Worm (Caenorhabditis elegans) whole organism, midembryonic: Measurements from ENCODE around the gene Y46D2A.2.

ENCODE experiments used
- T22C8.4 ChIP-seq: fragments of 200-800 bp; sonication (Bioruptor generic); IDR thresholded peaks from 2 replicates; pipeline ENCODE4 v1.3.6; 2022; ENCODE audit warnings: missing genetic modification characterization, missing compliant biosample characterization
- cog-1 ChIP-seq: sonication (generic microtip); optimal IDR thresholded peaks from 2 replicates; lab custom pipeline; 2016; ENCODE audit warnings: missing genetic modification characterization, missing compliant biosample characterization
- flt-1 ChIP-seq: fragments of 200-800 bp; sonication (Bioruptor generic); IDR thresholded peaks from 2 replicates; pipeline ENCODE4 v1.3.6; 2022; ENCODE audit warnings: missing genetic modification characterization, missing compliant biosample characterization
- klf-2 ChIP-seq: fragments of 200-800 bp; sonication (Bioruptor generic); conservative IDR thresholded peaks from 2 replicates; pipeline ENCODE4 v1.3.6; 2022; ENCODE audit warnings: missing genetic modification reagents, missing genetic modification characterization, missing compliant biosample characterization
- med-1 ChIP-seq: sonication (generic microtip); optimal IDR thresholded peaks from 2 replicates; lab custom pipeline; 2017; ENCODE audit warnings: missing genetic modification characterization, mild to moderate bottlenecking, missing compliant biosample characterization, antibody characterized with exemption, missing genetic modification reagents; ENCODE audit not compliant: insufficient read depth
- ref-1 ChIP-seq: fragments of 200-800 bp; sonication (Bioruptor generic); conservative IDR thresholded peaks from 2 replicates; pipeline ENCODE4 v1.3.6; 2022; ENCODE audit warnings: missing genetic modification reagents, missing genetic modification characterization, missing compliant biosample characterization
- tab-1 ChIP-seq: fragments of 200-800 bp; sonication (Bioruptor generic); IDR thresholded peaks from 2 replicates; pipeline ENCODE4 v1.3.6; 2022; ENCODE audit warnings: missing genetic modification characterization, missing compliant biosample characterization
- ztf-23 ChIP-seq: fragments of 200-800 bp; sonication (Bioruptor generic); IDR thresholded peaks from 2 replicates; pipeline ENCODE4 v1.3.6; 2022; ENCODE audit warnings: missing genetic modification reagents, missing genetic modification characterization, missing compliant biosample characterization
- ztf-29 ChIP-seq: fragments of 200-800 bp; sonication (Bioruptor generic); IDR thresholded peaks from 2 replicates; pipeline ENCODE4 v1.3.6; 2022; ENCODE audit warnings: missing genetic modification reagents, missing genetic modification characterization, missing compliant biosample characterization

Gene Y46D2A.2

ce11 chrII:3323179-3323578 lies at the start of gene Y46D2A.2:
Gene Y46D2A.2 (minus strand): TSS chrII:3323279.
- no peak for TF ChIP-seq ztf-29 (GFP tag; lab: Robert Waterston, UW)

DNA sequence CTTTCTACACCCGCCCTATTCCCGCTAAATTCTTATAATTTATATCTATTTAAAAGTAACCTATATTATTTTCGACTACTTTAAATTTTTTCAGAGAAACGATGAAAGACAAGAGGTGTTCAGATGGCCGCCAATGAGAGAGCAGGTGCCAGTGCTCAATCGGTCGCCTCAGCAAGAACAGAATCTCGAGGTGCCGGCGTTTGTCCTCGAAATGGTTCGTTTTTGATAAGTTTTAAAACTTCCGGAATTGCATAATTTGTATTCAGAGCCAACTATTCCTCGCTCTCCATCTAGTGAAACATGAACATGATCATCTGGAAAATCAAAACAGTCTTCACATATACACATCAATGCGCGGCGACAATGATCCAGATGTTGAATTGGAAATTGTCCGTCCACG lies 47.9 kb upstream of the Y46D2A.2 start, which contains the start of gene bath-23:
Gene bath-23 (plus strand): TSS at position 301 of the 400 bp plus-strand sequence.
- TF ChIP-seq med-1 (GFP tag; lab: Kevin White, UChicago) = no peak
- TF ChIP-seq flt-1 (GFP tag; lab: Robert Waterston, UW) = no peak
- no peak for TF ChIP-seq tab-1 (GFP tag; lab: Robert Waterston, UW)
- TF ChIP-seq ref-1 (GFP tag; lab: Robert Waterston, UW) = no peak
- TF ChIP-seq cog-1 = no peak
- TF ChIP-seq ztf-29 (GFP tag; lab: Robert Waterston, UW) = no peak
- TF ChIP-seq klf-2 (GFP tag; lab: Robert Waterston, UW) = no peak
- no peak for TF ChIP-seq ztf-23 (GFP tag; lab: Robert Waterston, UW)
- TF ChIP-seq T22C8.4 (GFP tag; lab: Robert Waterston, UW) = no peak

- TF ChIP-seq med-1 (GFP tag; lab: Kevin White, UChicago) (no peak), ztf-29 (GFP tag; lab: Robert Waterston, UW) (no peak), flt-1 (GFP tag; lab: Robert Waterston, UW) (no peak), cog-1 (no peak), T22C8.4 (GFP tag; lab: Robert Waterston, UW) (no peak), klf-2 (GFP tag; lab: Robert Waterston, UW) (no peak), ztf-23 (GFP tag; lab: Robert Waterston, UW) (no peak), tab-1 (GFP tag; lab: Robert Waterston, UW) (no peak), ref-1 (GFP tag; lab: Robert Waterston, UW) (no peak)
These were observed 47.0 kb upstream of the Y46D2A.2 start, which contains the start of gene Y49F6C.8 for ce11 chrII:3370061-3370460. Gene Y49F6C.8 (minus strand): TSS chrII:3370111.

DNA sequence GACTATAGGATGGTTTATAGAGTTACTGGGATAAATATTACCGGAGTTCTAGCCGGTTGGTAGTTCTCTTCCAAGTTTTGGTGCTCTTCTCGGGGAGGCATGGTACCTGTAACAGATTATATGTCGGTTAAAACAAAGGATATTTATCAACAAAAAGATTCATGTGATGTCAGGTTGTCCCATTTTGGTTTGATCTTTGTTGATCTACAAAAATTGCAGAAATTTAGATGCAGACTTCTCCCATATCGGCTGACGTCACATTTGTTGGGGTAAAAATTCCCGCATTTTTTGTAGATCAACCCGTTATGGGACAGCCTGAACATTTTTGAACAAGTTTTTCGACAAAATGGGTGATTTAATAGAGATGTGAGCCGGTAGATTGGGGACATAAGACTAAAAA lies 45.0 kb upstream of the Y46D2A.2 start, which contains the start of gene Y49F6C.7:
Gene Y49F6C.7 (minus strand): TSS at position 101 of the 400 bp plus-strand sequence.
- TF ChIP-seq tab-1 (GFP tag; lab: Robert Waterston, UW) (no peak), ztf-23 (GFP tag; lab: Robert Waterston, UW) (no peak), ref-1 (GFP tag; lab: Robert Waterston, UW) (no peak), klf-2 (GFP tag; lab: Robert Waterston, UW) (no peak), ztf-29 (GFP tag; lab: Robert Waterston, UW) (no peak), med-1 (GFP tag; lab: Kevin White, UChicago) (no peak), T22C8.4 (GFP tag; lab: Robert Waterston, UW) (no peak), flt-1 (GFP tag; lab: Robert Waterston, UW) (no peak), cog-1 (no peak)

ce11 chrII:3367100-3367499 lies 44.0 kb upstream of the Y46D2A.2 start, which contains the start of gene Y49F6C.6:
Gene Y49F6C.6 (minus strand): TSS chrII:3367200.
- TF ChIP-seq ref-1 (GFP tag; lab: Robert Waterston, UW) (no peak), med-1 (GFP tag; lab: Kevin White, UChicago) (no peak), ztf-23 (GFP tag; lab: Robert Waterston, UW) (no peak), ztf-29 (GFP tag; lab: Robert Waterston, UW) (no peak), flt-1 (GFP tag; lab: Robert Waterston, UW) (no peak), tab-1 (GFP tag; lab: Robert Waterston, UW) (no peak), klf-2 (GFP tag; lab: Robert Waterston, UW) (no peak), cog-1 (no peak), T22C8.4 (GFP tag; lab: Robert Waterston, UW) (no peak)

- peak; percentile 11; the same call in 1 of the 2 replicates for TF ChIP-seq flt-1 (GFP tag; lab: Robert Waterston, UW)
These were observed 42.5 kb upstream of the Y46D2A.2 start for ce11 chrII:3365569-3365968.

DNA sequence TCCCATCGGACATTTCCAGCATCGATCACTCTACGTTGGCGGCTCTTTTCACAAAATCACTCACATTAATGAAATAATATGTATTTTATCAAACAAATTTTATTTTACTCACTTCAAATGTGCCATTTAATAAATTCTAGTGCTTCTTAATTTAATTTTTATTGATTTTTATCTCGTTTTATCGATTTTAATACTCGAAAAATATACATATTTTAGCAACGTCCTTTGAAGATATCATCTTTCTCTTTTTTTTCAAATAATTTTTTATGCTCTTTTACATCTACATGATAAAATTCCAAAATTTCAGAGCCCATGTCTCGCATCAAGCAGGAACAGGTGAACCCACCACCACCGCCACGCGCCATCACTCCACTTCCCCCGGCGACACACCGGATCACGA lies 35.8 kb upstream of the Y46D2A.2 start, which contains the start of the genes lido-14 and bath-27:
Gene lido-14 (plus strand): TSS at position 301 of the 400 bp plus-strand sequence.
Gene bath-27 (plus strand): TSS at position 306 of the 400 bp plus-strand sequence.
- no peak for TF ChIP-seq tab-1 (GFP tag; lab: Robert Waterston, UW)
- no peak for TF ChIP-seq cog-1
- TF ChIP-seq med-1 (GFP tag; lab: Kevin White, UChicago) = no peak
- no peak for TF ChIP-seq ztf-29 (GFP tag; lab: Robert Waterston, UW)
- no peak for TF ChIP-seq klf-2 (GFP tag; lab: Robert Waterston, UW)
- no peak for TF ChIP-seq flt-1 (GFP tag; lab: Robert Waterston, UW)
- TF ChIP-seq T22C8.4 (GFP tag; lab: Robert Waterston, UW) = no peak
- no peak for TF ChIP-seq ztf-23 (GFP tag; lab: Robert Waterston, UW)
- no peak for TF ChIP-seq ref-1 (GFP tag; lab: Robert Waterston, UW)

DNA sequence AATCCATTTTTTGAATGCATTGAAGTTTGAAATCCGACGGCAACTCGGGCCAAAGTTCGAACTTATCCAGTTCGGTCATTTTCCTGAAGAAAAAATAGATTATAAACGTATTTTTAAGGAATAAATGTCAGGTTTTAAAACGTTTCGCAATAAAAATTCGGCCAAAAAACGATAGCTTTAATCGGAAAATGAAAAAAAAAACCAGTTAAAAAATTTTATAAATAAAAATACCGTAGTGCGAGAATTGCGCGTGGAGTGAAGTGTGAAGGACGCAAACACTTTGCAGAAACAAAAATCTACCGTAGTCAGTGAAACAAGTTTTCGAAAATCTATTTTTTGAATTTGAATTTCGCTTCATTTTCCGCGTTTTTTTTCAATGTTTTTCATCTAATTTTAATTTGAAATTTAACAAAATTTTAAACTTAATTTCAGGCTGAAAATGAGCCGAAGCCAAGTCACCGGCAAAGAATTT lies 26.8 kb upstream of the Y46D2A.2 start, which contains the start of gene F14D2.8:
Gene F14D2.8 (minus strand): TSS at position 51 of the 472 bp plus-strand sequence.
- TF ChIP-seq flt-1 (GFP tag; lab: Robert Waterston, UW) (no peak), T22C8.4 (GFP tag; lab: Robert Waterston, UW) (no peak), ref-1 (GFP tag; lab: Robert Waterston, UW) (no peak), med-1 (GFP tag; lab: Kevin White, UChicago) (no peak), cog-1 (no peak), tab-1 (GFP tag; lab: Robert Waterston, UW) (no peak), ztf-23 (GFP tag; lab: Robert Waterston, UW) (no peak), klf-2 (GFP tag; lab: Robert Waterston, UW) (no peak), ztf-29 (GFP tag; lab: Robert Waterston, UW) (no peak)

DNA sequence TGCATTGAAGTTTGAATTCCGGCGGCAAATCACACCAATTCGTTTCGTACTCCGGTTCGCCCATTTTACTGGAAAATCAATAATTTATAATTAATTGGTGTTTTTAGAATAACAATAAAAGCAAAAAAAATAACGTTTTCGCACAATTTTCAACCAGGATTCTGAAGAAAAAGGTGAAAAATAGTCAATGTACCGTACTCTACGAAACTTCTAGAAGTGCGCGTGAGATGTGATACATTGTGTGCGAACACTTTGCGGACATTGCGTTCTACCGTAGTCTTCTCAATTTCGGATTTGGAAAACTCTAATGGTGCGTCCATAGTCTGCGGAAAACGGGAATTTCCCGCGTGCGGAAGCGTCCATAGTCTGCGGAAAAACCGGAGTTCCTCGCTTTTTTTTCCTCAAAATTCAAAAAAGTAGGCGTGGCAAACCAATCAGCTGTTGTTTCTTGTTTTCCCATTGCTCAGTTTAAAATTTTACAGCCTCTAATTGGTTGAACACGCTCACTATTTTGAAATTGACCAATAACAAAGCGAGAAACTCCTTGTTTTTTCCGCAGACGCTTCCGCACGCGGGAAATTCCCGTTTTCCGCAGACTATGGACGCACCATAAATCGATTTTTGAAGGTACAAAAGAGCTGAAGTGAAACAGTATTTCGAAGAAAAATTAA lies 25.0 kb upstream of the Y46D2A.2 start, which contains the start of the genes F14D2.14 and bath-29:
Gene F14D2.14 (minus strand): TSS at position 51 of the 671 bp plus-strand sequence.
Gene bath-29 (plus strand): TSS at position 621 of the 671 bp plus-strand sequence.
- TF ChIP-seq ztf-23 (GFP tag; lab: Robert Waterston, UW) = no peak
- no peak for TF ChIP-seq T22C8.4 (GFP tag; lab: Robert Waterston, UW)
- TF ChIP-seq tab-1 (GFP tag; lab: Robert Waterston, UW) = no peak
